Fruit fly (Drosophila melanogaster): ENCODE data around the gene lectin-28C.

Gene lectin-28C

dm6 chr2L:7840152-7840551 is 16.7 kb upstream of the lectin-28C start, which contains the start of gene CG14537:
Gene CG14537 (plus strand): TSS chr2L:7840452.
- no peak for TF ChIP-seq CG12768 (GFP tag; optimal IDR thresholded peaks at IDR 0.05)

- TF ChIP-seq CG11617 (GFP tag; optimal IDR thresholded peaks at IDR 0.05) (no peak), bab1 (GFP tag; optimal IDR thresholded peaks at IDR 0.05) (no peak), Clk (GFP tag; optimal IDR thresholded peaks at IDR 0.05) (no peak), CG1620 (GFP tag; optimal IDR thresholded peaks at IDR 0.05) (no peak), cnc (optimal IDR thresholded peaks at IDR 0.05) (no peak), kay (GFP tag; ENCODE audit: borderline replicate concordance) (no peak), tj (GFP tag; optimal IDR thresholded peaks at IDR 0.05) (no peak), CG7045 (GFP tag; optimal IDR thresholded peaks at IDR 0.05) (no peak), Hr96 (GFP tag; optimal IDR thresholded peaks at IDR 0.05) (no peak), pad (GFP tag; optimal IDR thresholded peaks at IDR 0.05) (no peak), Crg-1 (GFP tag; optimal IDR thresholded peaks at IDR 0.05) (no peak), ovo (GFP tag; optimal IDR thresholded peaks at IDR 0.05) (no peak), CG7101 (tag; optimal IDR thresholded peaks at IDR 0.05) (no peak), cic (GFP tag; optimal IDR thresholded peaks at IDR 0.05) (no peak), CG12768 (GFP tag; optimal IDR thresholded peaks at IDR 0.05) (no peak), Mnt (GFP tag; optimal IDR thresholded peaks at IDR 0.05) (no peak), CG33017 (tag; optimal IDR thresholded peaks at IDR 0.05) (no peak)
Measured at dm6 chr2L:7841244-7841643, 15.6 kb upstream of the lectin-28C start.

dm6 chr2L:7849472-7849871 is 7.4 kb upstream of the lectin-28C start:
- TF ChIP-seq CG1620 (GFP tag; optimal IDR thresholded peaks at IDR 0.05) (no peak), ovo (GFP tag; optimal IDR thresholded peaks at IDR 0.05) (no peak), CG14711 (tag; optimal IDR thresholded peaks at IDR 0.05) (no peak)

dm6 chr2L:7850406-7850805 is 6.5 kb upstream of the lectin-28C start:
- TF ChIP-seq kay (GFP tag; ENCODE audit: borderline replicate concordance) (no peak), CG7045 (GFP tag; optimal IDR thresholded peaks at IDR 0.05) (no peak), CG33017 (tag; optimal IDR thresholded peaks at IDR 0.05) (no peak), CG11617 (GFP tag; optimal IDR thresholded peaks at IDR 0.05) (no peak), CG1620 (GFP tag; optimal IDR thresholded peaks at IDR 0.05) (no peak)

dm6 chr2L:7851609-7852008 is 5.3 kb upstream of the lectin-28C start:
- TF ChIP-seq cnc (optimal IDR thresholded peaks at IDR 0.05) (no peak), ovo (GFP tag; optimal IDR thresholded peaks at IDR 0.05) (no peak), CG11617 (GFP tag; optimal IDR thresholded peaks at IDR 0.05) (no peak), CG7045 (GFP tag; optimal IDR thresholded peaks at IDR 0.05) (no peak), kay (GFP tag; ENCODE audit: borderline replicate concordance) (no peak), cic (GFP tag; optimal IDR thresholded peaks at IDR 0.05) (no peak), CG5204 (GFP tag; optimal IDR thresholded peaks at IDR 0.05) (no peak), Mnt (GFP tag; optimal IDR thresholded peaks at IDR 0.05) (no peak), Hr96 (GFP tag; optimal IDR thresholded peaks at IDR 0.05) (no peak)

dm6 chr2L:7855108-7855507 is 1.8 kb upstream of the lectin-28C start, which contains the start of gene CG14535:
Gene CG14535 (minus strand): TSS chr2L:7855475.
- TF ChIP-seq kay (GFP tag; ENCODE audit: borderline replicate concordance) (no peak), cnc (optimal IDR thresholded peaks at IDR 0.05) (no peak), cic (GFP tag; optimal IDR thresholded peaks at IDR 0.05) (no peak), pad (GFP tag; optimal IDR thresholded peaks at IDR 0.05) (no peak), CG7045 (GFP tag; optimal IDR thresholded peaks at IDR 0.05) (no peak), CG14711 (tag; optimal IDR thresholded peaks at IDR 0.05) (no peak), bab1 (GFP tag; optimal IDR thresholded peaks at IDR 0.05) (no peak), toe (GFP tag; optimal IDR thresholded peaks at IDR 0.05) (no peak), Mnt (GFP tag; optimal IDR thresholded peaks at IDR 0.05) (no peak), ovo (GFP tag; optimal IDR thresholded peaks at IDR 0.05) (no peak)

dm6 chr2L:7860739-7861138 is 3.9 kb downstream of the lectin-28C start, which contains the start of gene TwdlE:
Gene TwdlE (minus strand): TSS chr2L:7860839.
- no peak for TF ChIP-seq CG7045 (GFP tag; optimal IDR thresholded peaks at IDR 0.05)
- no peak for TF ChIP-seq toe (GFP tag; optimal IDR thresholded peaks at IDR 0.05)
- TF ChIP-seq CG14711 (tag; optimal IDR thresholded peaks at IDR 0.05), result no peak
- TF ChIP-seq pad (GFP tag; optimal IDR thresholded peaks at IDR 0.05), result no peak
- TF ChIP-seq CG7101 (tag; optimal IDR thresholded peaks at IDR 0.05), result no peak
- no peak for TF ChIP-seq cnc (optimal IDR thresholded peaks at IDR 0.05)
- no peak for TF ChIP-seq kay (GFP tag; ENCODE audit: borderline replicate concordance)
- TF ChIP-seq CG5204 (GFP tag; optimal IDR thresholded peaks at IDR 0.05), result no peak
- TF ChIP-seq Mnt (GFP tag; optimal IDR thresholded peaks at IDR 0.05), result no peak
- no peak for TF ChIP-seq CG12768 (GFP tag; optimal IDR thresholded peaks at IDR 0.05)
- no peak for TF ChIP-seq ovo (GFP tag; optimal IDR thresholded peaks at IDR 0.05)
- no peak for TF ChIP-seq bab1 (GFP tag; optimal IDR thresholded peaks at IDR 0.05)
- no peak for TF ChIP-seq tj (GFP tag; optimal IDR thresholded peaks at IDR 0.05)
- no peak for TF ChIP-seq Crg-1 (GFP tag; optimal IDR thresholded peaks at IDR 0.05)

dm6 chr2L:7861733-7862132 is 4.9 kb downstream of the lectin-28C start:
- TF ChIP-seq Clk (GFP tag; optimal IDR thresholded peaks at IDR 0.05) (no peak), CG14711 (tag; optimal IDR thresholded peaks at IDR 0.05) (no peak), CG7045 (GFP tag; optimal IDR thresholded peaks at IDR 0.05) (no peak), pad (GFP tag; optimal IDR thresholded peaks at IDR 0.05) (no peak), Mnt (GFP tag; optimal IDR thresholded peaks at IDR 0.05) (no peak), Crg-1 (GFP tag; optimal IDR thresholded peaks at IDR 0.05) (no peak), Hr96 (GFP tag; optimal IDR thresholded peaks at IDR 0.05) (no peak), tj (GFP tag; optimal IDR thresholded peaks at IDR 0.05) (no peak), toe (GFP tag; optimal IDR thresholded peaks at IDR 0.05) (no peak), ovo (GFP tag; optimal IDR thresholded peaks at IDR 0.05) (no peak), kay (GFP tag; ENCODE audit: borderline replicate concordance) (no peak), cnc (optimal IDR thresholded peaks at IDR 0.05) (no peak), CG7101 (tag; optimal IDR thresholded peaks at IDR 0.05) (no peak)
